Worm (Caenorhabditis elegans) whole organism, L4 larva: ENCODE measurements around the gene mrps-18C.

Experiments used
- F26F4.8 ChIP-seq: fragments of 200-800 bp; sonication (Bioruptor generic); conservative IDR thresholded peaks from 2 replicates; pipeline ENCODE4 v1.3.6; 2022; ENCODE audit warnings: missing genetic modification characterization, missing compliant biosample characterization
- F49E8.2 ChIP-seq: sonication (generic microtip); optimal IDR thresholded peaks from 2 replicates; lab custom pipeline; 2016; ENCODE audit warnings: missing compliant biosample characterization, mild to moderate bottlenecking, missing genetic modification characterization, borderline replicate concordance
- Y105C5A.15 ChIP-seq: fragments of 200-800 bp; sonication (Bioruptor generic); IDR thresholded peaks from 2 replicates; pipeline ENCODE4 v1.3.6; 2022; ENCODE audit warnings: missing genetic modification characterization, missing compliant biosample characterization
- Y5F2A.4 ChIP-seq: fragments of 200-800 bp; sonication (Bioruptor generic); optimal IDR thresholded peaks from 2 replicates; lab custom pipeline; 2018; ENCODE audit warnings: mild to moderate bottlenecking, missing genetic modification characterization, missing compliant biosample characterization
- ZK337.2 ChIP-seq: fragments of 200-800 bp; sonication (Bioruptor generic); IDR thresholded peaks from 2 replicates; pipeline ENCODE4 v1.3.6; 2022; ENCODE audit warnings: missing genetic modification reagents, missing genetic modification characterization, missing compliant biosample characterization
- arid-1 ChIP-seq: fragments of 200-800 bp; sonication (Bioruptor generic); conservative IDR thresholded peaks from 2 replicates; pipeline ENCODE4 v1.3.6; 2022; ENCODE audit warnings: missing genetic modification reagents, missing genetic modification characterization, missing compliant biosample characterization
- ceh-20 ChIP-seq: fragments of 200-800 bp; sonication (Bioruptor generic); IDR thresholded peaks from 2 replicates; pipeline ENCODE4 v1.3.6; 2022; ENCODE audit warnings: missing genetic modification reagents, missing genetic modification characterization, missing compliant biosample characterization
- ceh-32 ChIP-seq: sonication (generic microtip); optimal IDR thresholded peaks from 2 replicates; lab custom pipeline; 2016; ENCODE audit warnings: mild to moderate bottlenecking, missing genetic modification characterization, missing compliant biosample characterization; ENCODE audit not compliant: poor library complexity
- ceh-62 ChIP-seq: sonication (generic microtip); optimal IDR thresholded peaks from 2 replicates; lab custom pipeline; 2017; ENCODE audit warnings: missing biosample characterization, missing genetic modification characterization
- cey-2 ChIP-seq: sonication (generic microtip); optimal IDR thresholded peaks from 3 replicates; lab custom pipeline; 2017; ENCODE audit warnings: missing genetic modification characterization, mild to moderate bottlenecking, missing compliant biosample characterization, antibody characterized with exemption, borderline replicate concordance; ENCODE audit not compliant: insufficient read depth
- daf-16 ChIP-seq, 3 experiments: sonication (generic microtip); optimal IDR thresholded peaks; 2 replicates each; lab custom pipeline; 2016 to 2017; ENCODE audit warnings: missing genetic modification characterization in 3 of 3, missing genetic modification reagents in 3 of 3, mild to moderate bottlenecking in 2 of 3, missing compliant biosample characterization in 2 of 3, missing biosample characterization in 1 of 3, moderate library complexity in 1 of 3
- dmd-8 ChIP-seq: fragments of 200-800 bp; sonication (Bioruptor generic); IDR thresholded peaks from 2 replicates; pipeline ENCODE4 v1.3.6; 2022; ENCODE audit warnings: missing genetic modification characterization, missing compliant biosample characterization
- dpl-1 ChIP-seq: fragments of 150-350 bp; optimal IDR thresholded peaks from 2 replicates; lab custom pipeline; 2014; ENCODE audit warnings: missing biosample characterization, missing genetic modification reagents, missing genetic modification characterization
- dve-1 ChIP-seq: sonication (generic microtip); optimal IDR thresholded peaks from 2 replicates; lab custom pipeline; 2017; ENCODE audit warnings: antibody characterized with exemption, mild to moderate bottlenecking, missing genetic modification characterization, missing compliant biosample characterization; ENCODE audit not compliant: insufficient read depth
- fos-1 ChIP-seq: fragments of 150-350 bp; optimal IDR thresholded peaks from 2 replicates; lab custom pipeline; 2014; ENCODE audit warnings: missing biosample characterization, missing genetic modification characterization
- hif-1 ChIP-seq, 2 experiments: sonication (generic microtip); optimal IDR thresholded peaks; 2 replicates each; lab custom pipeline; 2016 to 2017; ENCODE audit warnings: missing compliant biosample characterization in 2 of 2, missing genetic modification characterization in 2 of 2, missing genetic modification reagents in 2 of 2, missing genotype in 2 of 2, mild to moderate bottlenecking in 1 of 2
- hlh-30 ChIP-seq: sonication (generic microtip); optimal IDR thresholded peaks from 2 replicates; lab custom pipeline; 2017; ENCODE audit warnings: antibody characterized with exemption, mild to moderate bottlenecking, missing genetic modification characterization, missing compliant biosample characterization; ENCODE audit not compliant: insufficient read depth
- jun-1 ChIP-seq: fragments of 150-350 bp; optimal IDR thresholded peaks from 2 replicates; lab custom pipeline; 2014; ENCODE audit warnings: missing biosample characterization, missing genetic modification reagents, missing genetic modification characterization
- lin-38 ChIP-seq: fragments of 200-800 bp; sonication (Bioruptor generic); IDR thresholded peaks from 2 replicates; pipeline ENCODE4 v1.3.6; 2022; ENCODE audit warnings: missing genetic modification reagents, missing genetic modification characterization, missing compliant biosample characterization
- lin-39 ChIP-seq: fragments of 150-350 bp; optimal IDR thresholded peaks from 2 replicates; lab custom pipeline; 2014; ENCODE audit warnings: missing biosample characterization, missing genetic modification reagents, missing genetic modification characterization
- lir-3 ChIP-seq: sonication (generic microtip); optimal IDR thresholded peaks from 2 replicates; lab custom pipeline; 2016; ENCODE audit warnings: mild to moderate bottlenecking, missing genetic modification characterization, missing compliant biosample characterization
- mes-2 ChIP-seq: sonication (generic microtip); optimal IDR thresholded peaks from 2 replicates; lab custom pipeline; 2016; ENCODE audit warnings: missing genotype, mild to moderate bottlenecking, missing genetic modification characterization, missing compliant biosample characterization; ENCODE audit not compliant: poor library complexity, severe bottlenecking
- mxl-3 ChIP-seq: fragments of 200-800 bp; sonication (Bioruptor generic); optimal IDR thresholded peaks from 2 replicates; lab custom pipeline; 2018; ENCODE audit warnings: mild to moderate bottlenecking, missing genetic modification characterization, missing compliant biosample characterization
- nhr-10 ChIP-seq: fragments of 150-350 bp; optimal IDR thresholded peaks from 2 replicates; lab custom pipeline; 2014; ENCODE audit warnings: missing biosample characterization, missing genetic modification characterization
- nhr-11 ChIP-seq: fragments of 150-350 bp; optimal IDR thresholded peaks from 2 replicates; lab custom pipeline; 2014; ENCODE audit warnings: missing biosample characterization, missing genetic modification characterization
- nhr-111 ChIP-seq: fragments of 200-800 bp; sonication (Bioruptor generic); optimal IDR thresholded peaks from 2 replicates; lab custom pipeline; 2018; ENCODE audit warnings: mild to moderate bottlenecking, missing genetic modification characterization, missing compliant biosample characterization
- nhr-28 ChIP-seq: fragments of 150-350 bp; optimal IDR thresholded peaks from 2 replicates; lab custom pipeline; 2014; ENCODE audit warnings: missing biosample characterization, missing genetic modification characterization
- nhr-42 ChIP-seq: fragments of 200-800 bp; sonication (Bioruptor generic); IDR thresholded peaks from 2 replicates; pipeline ENCODE4 v1.3.6; 2022; ENCODE audit warnings: missing genetic modification characterization, missing compliant biosample characterization
- nhr-48 ChIP-seq: sonication (generic microtip); optimal IDR thresholded peaks from 2 replicates; lab custom pipeline; 2016; ENCODE audit warnings: mild to moderate bottlenecking, missing genetic modification characterization, missing compliant biosample characterization
- nhr-77 ChIP-seq: fragments of 150-350 bp; optimal IDR thresholded peaks from 2 replicates; lab custom pipeline; 2014; ENCODE audit warnings: missing biosample characterization, missing genetic modification characterization
- pha-4 ChIP-seq, 2 experiments: fragments of 150-350 bp in 1 of 2; fragments of 200-800 bp in 1 of 2; sonication (Bioruptor generic) in 1 of 2; IDR thresholded peaks in 1 of 2; optimal IDR thresholded peaks in 1 of 2; 2 replicates each; pipeline versions ENCODE4 v1.3.6 to Lab custom; 2014 to 2022; ENCODE audit warnings: missing genetic modification characterization in 2 of 2, missing genetic modification reagents in 2 of 2, missing biosample characterization in 1 of 2, missing compliant biosample characterization in 1 of 2
- rbr-2 ChIP-seq: sonication (generic microtip); optimal IDR thresholded peaks from 2 replicates; lab custom pipeline; 2016; ENCODE audit warnings: missing genotype, missing genetic modification characterization, missing compliant biosample characterization
- sdz-12 ChIP-seq: fragments of 200-800 bp; sonication (Bioruptor generic); optimal IDR thresholded peaks from 2 replicates; lab custom pipeline; 2018; ENCODE audit warnings: mild to moderate bottlenecking, missing genetic modification characterization, missing compliant biosample characterization
- set-16 ChIP-seq: fragments of 200-800 bp; sonication (Bioruptor generic); IDR thresholded peaks from 2 replicates; pipeline ENCODE4 v1.3.6; 2022; ENCODE audit warnings: missing genetic modification reagents, missing genetic modification characterization, missing compliant biosample characterization
- snpc-1.2 ChIP-seq: fragments of 200-800 bp; sonication (Bioruptor generic); IDR thresholded peaks from 2 replicates; pipeline ENCODE4 v1.3.6; 2022; ENCODE audit warnings: missing genetic modification reagents, missing genetic modification characterization, missing compliant biosample characterization
- spr-3 ChIP-seq: fragments of 200-800 bp; sonication (Bioruptor generic); optimal IDR thresholded peaks from 2 replicates; lab custom pipeline; 2018; ENCODE audit warnings: mild to moderate bottlenecking, missing genetic modification characterization, missing compliant biosample characterization
- tra-1 ChIP-seq: fragments of 200-800 bp; sonication (Bioruptor generic); IDR thresholded peaks from 2 replicates; pipeline ENCODE4 v1.3.6; 2022; ENCODE audit warnings: missing genetic modification reagents, missing genetic modification characterization, missing compliant biosample characterization
- unc-130 ChIP-seq: sonication (generic microtip); optimal IDR thresholded peaks from 2 replicates; lab custom pipeline; 2016; ENCODE audit warnings: missing genetic modification reagents, missing genetic modification characterization, missing compliant biosample characterization
- zip-11 ChIP-seq: fragments of 200-800 bp; sonication (Bioruptor generic); IDR thresholded peaks from 2 replicates; pipeline ENCODE4 v1.3.6; 2022; ENCODE audit warnings: missing genetic modification characterization, missing compliant biosample characterization
- zip-2 ChIP-seq: fragments of 150-350 bp; optimal IDR thresholded peaks from 2 replicates; lab custom pipeline; 2014; ENCODE audit warnings: missing biosample characterization, missing genetic modification characterization
- ztf-11 ChIP-seq: fragments of 150-350 bp; optimal IDR thresholded peaks from 2 replicates; lab custom pipeline; 2014; ENCODE audit warnings: missing biosample characterization, missing genetic modification characterization

The mrps-18C gene

DNA sequence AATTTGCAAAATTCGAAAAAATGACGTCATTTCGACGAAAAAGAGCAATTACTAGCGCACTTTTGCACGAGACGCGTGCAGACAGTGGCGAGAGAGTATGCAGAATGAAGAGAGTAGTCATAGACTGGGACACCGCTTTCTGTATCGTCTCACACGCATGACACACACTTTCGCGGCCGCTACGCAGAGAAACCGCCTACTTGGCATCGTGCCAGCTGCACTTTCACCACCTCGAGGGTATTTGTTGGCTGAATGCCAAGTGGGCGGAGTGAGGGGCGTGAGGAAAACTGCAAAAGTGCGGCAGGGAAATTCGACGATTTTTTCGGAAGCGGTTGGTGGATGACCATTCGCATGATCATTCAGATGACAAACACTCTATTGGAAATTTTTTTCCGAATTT, 35.6 kb upstream of the mrps-18C start (continued):
- TF ChIP-seq Y5F2A.4 (GFP tag; lab: Kevin White, UChicago) (peak; percentile 85), lin-39 (tag; lab: Kevin White, UChicago) (no peak), dpl-1 (GFP tag; lab: Kevin White, UChicago) (peak; percentile 93), lir-3 (tag; lab: Kevin White, UChicago) (peak; percentile 86), nhr-42 (GFP tag; lab: Robert Waterston, UW) (peak; percentile 96), ztf-11 (no peak), zip-2 (tag; lab: Kevin White, UChicago) (peak; percentile 87), cey-2 (tag; lab: Kevin White, UChicago) (peak; percentile 9), fos-1 (no peak), tra-1 (GFP tag; lab: Robert Waterston, UW) (peak; percentile 99), nhr-10 (peak; percentile 96), mes-2 (tag; lab: Kevin White, UChicago) (peak; percentile 94), spr-3 (GFP tag; lab: Kevin White, UChicago) (peak; percentile 93)

DNA sequence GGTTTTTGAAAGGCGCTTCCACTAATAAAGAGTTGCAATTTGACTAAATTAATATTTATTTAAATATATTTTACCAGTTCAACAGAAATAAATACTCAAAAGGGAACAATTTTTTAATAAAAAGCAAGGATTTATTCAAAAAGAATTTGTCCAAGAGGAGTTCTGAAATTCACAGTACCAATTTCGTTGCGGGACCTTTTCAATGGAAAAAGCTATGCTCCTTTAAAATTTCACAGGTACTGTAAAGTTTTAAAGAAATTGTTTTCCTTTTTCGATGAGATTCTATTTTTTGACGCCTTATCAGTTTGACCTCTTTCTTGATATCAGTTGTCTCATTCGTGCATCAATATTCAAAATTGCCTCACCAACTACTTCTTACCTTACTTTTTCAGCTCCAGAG, 35.1 kb upstream of the mrps-18C start, which contains the start of gene tag-340:
Gene tag-340 (plus strand): TSS at position 249 of the 400 bp plus-strand sequence.
- TF ChIP-seq ceh-20 (no peak), ceh-32 (tag; lab: Kevin White, UChicago) (no peak), cey-2 (tag; lab: Kevin White, UChicago) (no peak), arid-1 (GFP tag; lab: Robert Waterston, UW) (no peak), nhr-28 (tag; lab: Kevin White, UChicago) (peak; percentile 3), daf-16 (GFP tag; optimal IDR thresholded peaks at IDR 0.05; lab: Kevin White, UChicago) (no peak), daf-16 (tag; optimal IDR thresholded peaks at IDR 0.05; lab: Kevin White, UChicago) (peak; percentile 42), mxl-3 (GFP tag; lab: Kevin White, UChicago) (no peak)

DNA sequence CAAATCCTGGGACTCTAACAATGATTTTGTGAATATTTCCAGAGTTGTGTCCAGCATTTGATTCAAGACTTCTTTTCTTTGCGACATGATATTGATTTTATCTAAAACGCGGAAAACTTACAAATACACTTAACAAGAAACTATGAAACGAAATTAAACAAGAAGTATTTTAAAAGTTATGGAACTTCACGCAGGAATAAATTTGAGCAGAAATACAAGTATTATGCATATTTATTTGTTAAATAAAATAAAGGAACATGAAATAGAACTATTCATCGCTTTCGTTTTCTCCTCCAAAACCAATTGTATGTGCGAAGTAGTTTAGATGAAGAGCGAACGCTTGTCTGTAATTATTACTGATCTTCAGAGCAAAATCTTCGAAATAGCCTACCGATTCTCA, 31.6 kb upstream of the mrps-18C start, which contains the start of gene kbp-2:
Gene kbp-2 (minus strand): TSS at position 101 of the 400 bp plus-strand sequence.
- TF ChIP-seq hif-1 (tag; optimal IDR thresholded peaks at IDR 0.05; lab: Kevin White, UChicago): no peak
- no peak for TF ChIP-seq nhr-10
- no peak for TF ChIP-seq zip-11
- TF ChIP-seq zip-2 (tag; lab: Kevin White, UChicago): no peak
- TF ChIP-seq tra-1 (GFP tag; lab: Robert Waterston, UW): no peak

DNA sequence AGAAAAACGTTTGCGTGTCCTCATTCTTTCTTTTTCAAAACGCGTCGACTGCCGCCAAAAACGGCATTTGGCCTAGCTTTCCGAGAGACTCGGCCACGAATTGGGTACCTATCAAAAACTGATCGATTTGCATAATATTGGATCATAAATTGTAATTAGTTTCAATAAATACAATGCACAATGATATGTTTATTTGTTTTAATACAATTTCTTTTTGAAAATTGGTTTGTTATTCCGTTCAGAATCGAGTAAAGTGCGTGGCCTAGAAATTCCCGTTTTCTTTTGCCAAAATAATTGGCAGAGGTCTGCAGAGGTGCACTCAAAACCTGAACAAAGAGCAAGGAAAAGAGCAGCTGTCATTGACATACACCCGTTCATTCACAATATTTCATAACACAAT, 30.0 kb upstream of the mrps-18C start, which contains the start of gene F26F4.8:
Gene F26F4.8 (minus strand): TSS at position 69 of the 400 bp plus-strand sequence.
- TF ChIP-seq nhr-77 (tag; lab: Kevin White, UChicago) (no peak), nhr-111 (no peak), nhr-42 (GFP tag; lab: Robert Waterston, UW) (no peak), sdz-12 (GFP tag; lab: Kevin White, UChicago) (no peak), nhr-11 (no peak), dve-1 (no peak), Y5F2A.4 (GFP tag; lab: Kevin White, UChicago) (no peak), unc-130 (peak; percentile 77), hlh-30 (no peak), jun-1 (tag; lab: Kevin White, UChicago) (no peak), nhr-28 (tag; lab: Kevin White, UChicago) (no peak), F49E8.2 (tag; lab: Kevin White, UChicago) (no peak), ceh-32 (tag; lab: Kevin White, UChicago) (no peak), lin-38 (no peak), nhr-48 (tag; lab: Kevin White, UChicago) (no peak), F26F4.8 (GFP tag; lab: Robert Waterston, UW) (no peak), rbr-2 (tag; lab: Kevin White, UChicago) (peak; percentile 3), dmd-8 (GFP tag; lab: Robert Waterston, UW) (no peak), Y105C5A.15 (no peak), ZK337.2 (no peak), ceh-62 (tag; lab: Kevin White, UChicago) (no peak), mes-2 (tag; lab: Kevin White, UChicago) (peak; percentile 69), snpc-1.2 (GFP tag; lab: Robert Waterston, UW) (no peak), set-16 (GFP tag; lab: Robert Waterston, UW) (no peak), nhr-10 (no peak), zip-11 (no peak), fos-1 (no peak), hif-1 (tag; optimal IDR thresholded peaks at IDR 0.05; lab: Kevin White, UChicago) (peak in 1 of 2 experiments; percentile 52), ceh-20 (no peak), pha-4 (GFP tag; IDR thresholded peaks at IDR 0.05; lab: Robert Waterston, UW) (no peak), pha-4 (tag; optimal IDR thresholded peaks at IDR 0.05; lab: Kevin White, UChicago) (no peak)
